Fruit fly (Drosophila melanogaster) whole organism, pupa: Measurements from ENCODE around the gene Nep5.

Experiments
- CG10348 ChIP-seq: fragments of 200-800 bp; sonication (Bioruptor generic); IDR thresholded peaks from 2 replicates; pipeline ENCODE4 v1.3.6; 2022; ENCODE audit warnings: missing biosample characterization, missing genetic modification characterization
- CG12605 ChIP-seq: fragments of 200-800 bp; sonication (Bioruptor generic); IDR thresholded peaks from 2 replicates; pipeline ENCODE4 v1.3.6; 2022; ENCODE audit warnings: missing biosample characterization, missing genetic modification characterization
- CG13204 ChIP-seq: fragments of 200-800 bp; sonication (Bioruptor generic); optimal IDR thresholded peaks from 2 replicates; lab custom pipeline; 2018; ENCODE audit warnings: missing biosample characterization, mild to moderate bottlenecking, missing genetic modification characterization, moderate library complexity
- CG14655 ChIP-seq: fragments of 200-800 bp; sonication (Bioruptor generic); optimal IDR thresholded peaks from 3 replicates; lab custom pipeline; 2017; ENCODE audit warnings: mild to moderate bottlenecking, missing biosample characterization, missing genetic modification reagents, missing genetic modification characterization
- CG15710 ChIP-seq: fragments of 200-800 bp; sonication (Bioruptor generic); optimal IDR thresholded peaks from 2 replicates; lab custom pipeline; 2018; ENCODE audit warnings: missing biosample characterization, mild to moderate bottlenecking, missing genetic modification characterization, moderate library complexity
- CG17806 ChIP-seq: fragments of 200-800 bp; sonication (Bioruptor generic); optimal IDR thresholded peaks from 2 replicates; lab custom pipeline; 2018; ENCODE audit warnings: missing biosample characterization, mild to moderate bottlenecking, missing genetic modification characterization, moderate library complexity
- CG32121 ChIP-seq: fragments of 200-800 bp; sonication (Bioruptor generic); IDR thresholded peaks from 2 replicates; pipeline ENCODE4 v1.3.6; 2022; ENCODE audit warnings: missing biosample characterization, missing genetic modification characterization
- CG34367 ChIP-seq: fragments of 200-800 bp; sonication (Bioruptor generic); optimal IDR thresholded peaks from 2 replicates; lab custom pipeline; 2018; ENCODE audit warnings: missing biosample characterization, mild to moderate bottlenecking, missing genetic modification characterization
- CG4496 ChIP-seq: fragments of 200-800 bp; sonication (Bioruptor generic); IDR thresholded peaks from 3 replicates; pipeline ENCODE4 v1.3.6; 2022; ENCODE audit warnings: missing biosample characterization, missing genetic modification characterization
- CG8159 ChIP-seq: fragments of 200-800 bp; sonication (Bioruptor generic); optimal IDR thresholded peaks from 3 replicates; lab custom pipeline; 2018; ENCODE audit warnings: missing biosample characterization, mild to moderate bottlenecking, missing genetic modification characterization, moderate library complexity
- CG8301 ChIP-seq: fragments of 200-800 bp; sonication (Bioruptor generic); optimal IDR thresholded peaks from 2 replicates; lab custom pipeline; 2018; ENCODE audit warnings: missing biosample characterization, mild to moderate bottlenecking, missing genetic modification characterization
- CG9948 ChIP-seq: fragments of 200-800 bp; sonication (Bioruptor generic); optimal IDR thresholded peaks from 2 replicates; lab custom pipeline; 2018; ENCODE audit warnings: missing biosample characterization, mild to moderate bottlenecking, missing genetic modification characterization, moderate library complexity
- D1 ChIP-seq: fragments of 200-800 bp; sonication (Bioruptor generic); optimal IDR thresholded peaks from 2 replicates; lab custom pipeline; 2018; ENCODE audit warnings: missing biosample characterization, mild to moderate bottlenecking, missing genetic modification characterization, moderate library complexity
- EcR ChIP-seq: fragments of 200-800 bp; sonication (Bioruptor generic); optimal IDR thresholded peaks from 3 replicates; lab custom pipeline; 2019; ENCODE audit warnings: missing biosample characterization, missing genetic modification characterization, mild to moderate bottlenecking, moderate library complexity, missing genetic modification reagents
- Ets98B ChIP-seq: fragments of 200-800 bp; sonication (Bioruptor generic); IDR thresholded peaks from 2 replicates; pipeline ENCODE4 v1.3.6; 2022; ENCODE audit warnings: missing biosample characterization, missing genetic modification characterization
- Pif1A ChIP-seq: fragments of 200-800 bp; sonication (Bioruptor generic); optimal IDR thresholded peaks from 3 replicates; lab custom pipeline; 2016; ENCODE audit warnings: missing biosample characterization, missing genetic modification characterization
- Pif1B ChIP-seq: fragments of 200-800 bp; sonication (Bioruptor generic); optimal IDR thresholded peaks from 3 replicates; lab custom pipeline; 2016; ENCODE audit warnings: missing biosample characterization, missing genetic modification characterization
- Snoo ChIP-seq: fragments of 200-800 bp; sonication (Bioruptor generic); optimal IDR thresholded peaks from 3 replicates; lab custom pipeline; 2017; ENCODE audit warnings: missing biosample characterization, mild to moderate bottlenecking, missing genetic modification characterization, inconsistent platforms
- fd96Ca ChIP-seq: fragments of 200-800 bp; sonication (Bioruptor generic); IDR thresholded peaks from 3 replicates; pipeline ENCODE4 v1.3.6; 2022; ENCODE audit warnings: missing biosample characterization, missing genetic modification characterization
- gl ChIP-seq: fragments of 200-800 bp; sonication (Bioruptor generic); optimal IDR thresholded peaks from 2 replicates; lab custom pipeline; 2018; ENCODE audit warnings: missing biosample characterization, mild to moderate bottlenecking, missing genetic modification characterization
- rn ChIP-seq: fragments of 200-800 bp; sonication (Bioruptor generic); IDR thresholded peaks from 2 replicates; pipeline ENCODE4 v1.3.6; 2022; ENCODE audit warnings: missing biosample characterization, missing genetic modification characterization

The Nep5 gene

dm6 chr3R:27105439-27105838, 41.4 kb upstream of the Nep5 start:
- TF ChIP-seq D1 (tag; lab: Kevin White, UChicago) (no peak), EcR (no peak), Pif1B (no peak)

- peak; percentile 14 for TF ChIP-seq CG17806 (tag; lab: Kevin White, UChicago)
- TF ChIP-seq Ets98B (GFP tag; lab: Robert Waterston, UW): no peak
- TF ChIP-seq Pif1A: no peak
- peak; percentile 28 for TF ChIP-seq CG8159 (tag; lab: Kevin White, UChicago)
- no peak for TF ChIP-seq rn
- no peak for TF ChIP-seq Pif1B
- TF ChIP-seq CG4496: no peak
- no peak for TF ChIP-seq CG32121
- TF ChIP-seq Snoo (tag; lab: Kevin White, UChicago): no peak
- peak; percentile 15 for TF ChIP-seq CG14655 (GFP tag; lab: Kevin White, UChicago)
- TF ChIP-seq CG8301 (tag; lab: Kevin White, UChicago): no peak
- no peak for TF ChIP-seq CG15710
- TF ChIP-seq CG34367 (tag; lab: Kevin White, UChicago): no peak
- no peak for TF ChIP-seq D1 (tag; lab: Kevin White, UChicago)
Observed at dm6 chr3R:27100930-27101329, 36.9 kb upstream of the Nep5 start, which contains the start of gene Jhbp11. Gene Jhbp11 (plus strand): TSS chr3R:27101230.

- TF ChIP-seq Ets98B (GFP tag; lab: Robert Waterston, UW): no peak
- no peak for TF ChIP-seq CG4496
- no peak for TF ChIP-seq CG32121
- TF ChIP-seq CG15710: no peak
- TF ChIP-seq CG8159 (tag; lab: Kevin White, UChicago): no peak
- TF ChIP-seq EcR: no peak
- TF ChIP-seq fd96Ca: no peak
Observed at dm6 chr3R:27099579-27099978, 35.6 kb upstream of the Nep5 start, which contains the start of gene eater. Gene eater (minus strand): TSS chr3R:27099679.

- no peak for TF ChIP-seq rn
- TF ChIP-seq CG8159 (tag; lab: Kevin White, UChicago): no peak
- TF ChIP-seq Pif1A: no peak
- TF ChIP-seq CG14655 (GFP tag; lab: Kevin White, UChicago): no peak
- no peak for TF ChIP-seq EcR
- no peak for TF ChIP-seq CG12605 (GFP tag; lab: Robert Waterston, UW)
- no peak for TF ChIP-seq D1 (tag; lab: Kevin White, UChicago)
- no peak for TF ChIP-seq CG15710
- no peak for TF ChIP-seq CG4496
- TF ChIP-seq CG32121: no peak
- TF ChIP-seq fd96Ca: no peak
- TF ChIP-seq CG8301 (tag; lab: Kevin White, UChicago): no peak
- no peak for TF ChIP-seq Ets98B (GFP tag; lab: Robert Waterston, UW)
- no peak for TF ChIP-seq CG34367 (tag; lab: Kevin White, UChicago)
- TF ChIP-seq Snoo (tag; lab: Kevin White, UChicago): no peak
- no peak for TF ChIP-seq CG9948 (tag; lab: Kevin White, UChicago)
- no peak for TF ChIP-seq Pif1B
- no peak for TF ChIP-seq CG10348 (GFP tag; lab: Robert Waterston, UW)
Observed at dm6 chr3R:27098638-27099037, 34.6 kb upstream of the Nep5 start.

dm6 chr3R:27094233-27094632, 30.2 kb upstream of the Nep5 start, which contains the start of gene CG14259:
Gene CG14259 (plus strand): TSS chr3R:27094533.
- TF ChIP-seq CG15710 (no peak), fd96Ca (no peak), CG17806 (tag; lab: Kevin White, UChicago) (no peak), CG10348 (GFP tag; lab: Robert Waterston, UW) (no peak)
- TF ChIP-seq, all 21 proteins: peak for 0

- no peak for TF ChIP-seq rn
Observed at dm6 chr3R:27092843-27093242, 28.8 kb upstream of the Nep5 start, which contains the start of gene CG14258. Gene CG14258 (plus strand): TSS chr3R:27093143.

- TF ChIP-seq CG12605 (GFP tag; lab: Robert Waterston, UW) (no peak), CG13204 (no peak), Snoo (tag; lab: Kevin White, UChicago) (no peak), Pif1A (peak; percentile 34), CG10348 (GFP tag; lab: Robert Waterston, UW) (no peak), EcR (peak; percentile 72), CG32121 (peak; percentile 40; the same call in 1 of the 2 replicates), CG17806 (tag; lab: Kevin White, UChicago) (peak; percentile 36), Pif1B (no peak), fd96Ca (no peak), CG4496 (peak; percentile 80), CG8159 (tag; lab: Kevin White, UChicago) (peak; percentile 50), CG9948 (tag; lab: Kevin White, UChicago) (peak; percentile 50), gl (no peak), CG14655 (GFP tag; lab: Kevin White, UChicago) (peak; percentile 34), CG8301 (tag; lab: Kevin White, UChicago) (peak; percentile 31), rn (no peak), D1 (tag; lab: Kevin White, UChicago) (no peak), CG34367 (tag; lab: Kevin White, UChicago) (peak; percentile 34), CG15710 (peak; percentile 34), Ets98B (GFP tag; lab: Robert Waterston, UW) (no peak)
- TF ChIP-seq, all 21 proteins: peak for 11
Observed at dm6 chr3R:27092263-27092662, 28.3 kb upstream of the Nep5 start.
